Worm (Caenorhabditis elegans) whole organism, L3 larva: ENCODE data around the gene T05H4.11.
A peak's percentile ranks its signal among the peaks of the same experiment; 100 is the strongest.

Experiments
- R02D3.7 ChIP-seq: fragments of 150-350 bp; optimal IDR thresholded peaks from 2 replicates; lab custom pipeline; 2014; ENCODE audit warnings: missing biosample characterization, missing genetic modification characterization
- ama-1 ChIP-seq: fragments of 150-350 bp; optimal IDR thresholded peaks from 2 replicates; lab custom pipeline; 2018
- ceh-9 ChIP-seq: sonication (generic microtip); optimal IDR thresholded peaks from 2 replicates; lab custom pipeline; 2018; ENCODE audit warnings: missing biosample characterization, missing genetic modification characterization
- daf-12 ChIP-seq: fragments of 150-350 bp; optimal IDR thresholded peaks from 2 replicates; lab custom pipeline; 2014; ENCODE audit warnings: missing biosample characterization, missing genetic modification reagents, missing genetic modification characterization
- egl-5 ChIP-seq: fragments of 150-350 bp; optimal IDR thresholded peaks from 2 replicates; lab custom pipeline; 2017; ENCODE audit warnings: missing biosample characterization, missing genetic modification reagents, missing genetic modification characterization, inconsistent platforms
- fkh-10 ChIP-seq: sonication (generic microtip); optimal IDR thresholded peaks from 2 replicates; lab custom pipeline; 2017; ENCODE audit warnings: missing biosample characterization, missing genetic modification reagents, missing genetic modification characterization
- hmg-11 ChIP-seq: sonication (generic microtip); optimal IDR thresholded peaks from 2 replicates; lab custom pipeline; 2016; ENCODE audit warnings: missing genetic modification characterization, missing compliant biosample characterization
- jun-1 ChIP-seq: fragments of 150-350 bp; optimal IDR thresholded peaks from 2 replicates; lab custom pipeline; 2014; ENCODE audit warnings: missing biosample characterization, missing genetic modification reagents, missing genetic modification characterization
- lin-39 ChIP-seq: fragments of 150-350 bp; optimal IDR thresholded peaks from 2 replicates; lab custom pipeline; 2018; ENCODE audit warnings: missing biosample characterization, missing genetic modification reagents, missing genetic modification characterization
- nfya-1 ChIP-seq: sonication (generic microtip); optimal IDR thresholded peaks from 2 replicates; lab custom pipeline; 2017; ENCODE audit warnings: missing genetic modification characterization, mild to moderate bottlenecking, missing compliant biosample characterization, antibody characterized with exemption, moderate library complexity; ENCODE audit not compliant: insufficient read depth
- nhr-11 ChIP-seq: fragments of 150-350 bp; optimal IDR thresholded peaks from 2 replicates; lab custom pipeline; 2014; ENCODE audit warnings: missing biosample characterization, missing genetic modification characterization
- nhr-28 ChIP-seq: fragments of 150-350 bp; optimal IDR thresholded peaks from 2 replicates; lab custom pipeline; 2014; ENCODE audit warnings: missing biosample characterization, missing genetic modification characterization
- pha-4 ChIP-seq: fragments of 150-350 bp; optimal IDR thresholded peaks from 2 replicates; lab custom pipeline; 2014; ENCODE audit warnings: missing biosample characterization, missing genetic modification reagents, missing genetic modification characterization
- unc-39 ChIP-seq: sonication (generic microtip); optimal IDR thresholded peaks from 4 replicates; lab custom pipeline; 2017; ENCODE audit warnings: missing biosample characterization, missing genetic modification characterization

DNA sequence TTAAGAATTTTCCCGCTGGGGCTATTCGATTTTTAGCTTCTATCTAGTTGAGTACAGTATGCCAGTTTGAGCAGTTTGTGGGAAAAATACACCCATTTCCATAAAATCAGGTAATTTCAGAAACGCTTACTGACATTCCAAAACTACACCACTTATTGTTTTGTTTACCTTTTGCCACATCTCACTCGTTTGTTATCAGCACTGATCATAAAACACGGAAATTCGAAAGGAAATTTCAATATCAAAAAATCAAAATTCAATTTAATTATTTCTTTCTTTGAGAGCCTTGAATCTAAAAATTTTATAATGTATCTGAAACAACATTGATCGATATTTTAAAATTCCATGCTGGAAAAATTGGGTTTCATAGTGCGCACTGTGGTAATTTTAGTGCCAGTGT is 25.5 kb downstream of the T05H4.11 start:
- no peak for TF ChIP-seq jun-1
- no peak for TF ChIP-seq nhr-11 (tag; lab: Kevin White, UChicago)
- TF ChIP-seq nhr-28 (tag; lab: Kevin White, UChicago) = no peak
- TF ChIP-seq ceh-9 (tag; lab: Kevin White, UChicago) = no peak
- TF ChIP-seq pha-4 (tag; lab: Kevin White, UChicago) = peak; percentile 15
- TF ChIP-seq unc-39 = no peak
- TF ChIP-seq ama-1 (lab: Kevin White, UChicago) = no peak
- TF ChIP-seq hmg-11 (tag; lab: Kevin White, UChicago) = no peak
- TF ChIP-seq daf-12 (tag; lab: Kevin White, UChicago) = no peak
- no peak for TF ChIP-seq nfya-1 (tag; lab: Kevin White, UChicago)
- no peak for TF ChIP-seq lin-39 (tag; lab: Kevin White, UChicago)
- TF ChIP-seq fkh-10 (GFP tag; lab: Kevin White, UChicago) = no peak
- no peak for TF ChIP-seq R02D3.7 (tag; lab: Kevin White, UChicago)
- no peak for TF ChIP-seq egl-5 (tag; lab: Kevin White, UChicago)
